Worm (Caenorhabditis elegans) whole organism, mixed stage, embryonic: ENCODE measurements around the gene hda-11.

Experiments
- elt-1 ChIP-seq: sonication (generic microtip); optimal IDR thresholded peaks from 2 replicates; lab custom pipeline; 2017; ENCODE audit warnings: missing genetic modification characterization, mild to moderate bottlenecking, missing compliant biosample characterization, antibody characterized with exemption, moderate library complexity, borderline replicate concordance; ENCODE audit not compliant: insufficient read depth
- elt-3 ChIP-seq: fragments of 150-350 bp; optimal IDR thresholded peaks from 2 replicates; lab custom pipeline; 2014; ENCODE audit warnings: missing biosample characterization, missing genetic modification characterization
- lin-13 ChIP-seq: fragments of 150-350 bp; optimal IDR thresholded peaks from 2 replicates; lab custom pipeline; 2014; ENCODE audit warnings: missing biosample characterization, missing genetic modification characterization
- nhr-237 ChIP-seq: fragments of 150-350 bp; optimal IDR thresholded peaks from 2 replicates; lab custom pipeline; 2014; ENCODE audit warnings: missing biosample characterization, missing genetic modification characterization
- sptf-1 ChIP-seq: sonication (generic microtip); optimal IDR thresholded peaks from 2 replicates; lab custom pipeline; 2017; ENCODE audit warnings: mild to moderate bottlenecking, missing genetic modification characterization, moderate library complexity, missing compliant biosample characterization
- unc-62 ChIP-seq: fragments of 150-350 bp; optimal IDR thresholded peaks from 2 replicates; lab custom pipeline; 2014; ENCODE audit warnings: missing biosample characterization, missing genetic modification reagents, missing genetic modification characterization

DNA sequence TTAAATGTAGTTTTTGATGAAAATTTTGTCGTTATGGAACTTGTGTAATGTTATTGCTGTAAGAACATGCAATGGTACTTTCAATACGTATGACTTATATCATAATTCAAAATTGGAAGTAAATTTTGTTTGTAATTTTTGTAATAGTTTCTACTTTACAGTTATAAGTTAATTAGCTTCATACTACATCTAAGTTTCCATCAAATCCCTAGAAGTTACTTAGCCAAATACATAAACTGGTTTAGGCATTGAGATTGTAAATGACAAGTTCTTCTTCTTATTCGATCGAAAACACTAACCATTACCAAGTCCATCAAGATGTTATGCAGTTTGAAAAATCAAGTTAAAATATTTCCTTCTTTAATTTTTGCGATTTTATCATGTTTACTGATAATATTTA lies 23.7 kb downstream of the hda-11 start, which contains the start of gene F32G8.2:
- TF ChIP-seq nhr-237 (tag; lab: Kevin White, UChicago) = no peak
- no peak for TF ChIP-seq elt-1 (tag; lab: Kevin White, UChicago)
- TF ChIP-seq unc-62 (GFP tag; lab: Kevin White, UChicago) = no peak
- TF ChIP-seq lin-13 = no peak
- TF ChIP-seq sptf-1 (tag; lab: Kevin White, UChicago) = no peak
- no peak for TF ChIP-seq elt-3
